ENCODE assay signal across 7 worm cellular contexts in genomic region chrIV:6839091-6839522, ce11.
TF ChIP-seq lines count a peak whose summit lies in the region.

No protein-coding gene starts in this region.

TF ChIP-seq in whole organism, L1 larva, 84 proteins besides CTCF, POLR2A, EP300 and RAD21 (continues in another document):
- TF ChIP-seq skn-1 (tag; optimal IDR thresholded peaks at IDR 0.05; lab: Kevin White, UChicago) (peak; percentile 60), sup-37 (GFP tag; optimal IDR thresholded peaks at IDR 0.05; lab: Kevin White, UChicago) (peak; percentile 33), zag-1 (tag; optimal IDR thresholded peaks at IDR 0.05; lab: Kevin White, UChicago) (peak; percentile 73), hpl-2 (GFP tag; optimal IDR thresholded peaks at IDR 0.05; lab: Kevin White, UChicago) (no peak), sptf-1 (tag; optimal IDR thresholded peaks at IDR 0.05; lab: Kevin White, UChicago) (no peak), efl-1 (optimal IDR thresholded peaks at IDR 0.05; lab: Kevin White, UChicago) (peak; percentile 72 to 74), efl-1 (GFP tag; optimal IDR thresholded peaks at IDR 0.05 in 1 of 2; lab: Kevin White, UChicago) (peak; percentile 40 to 90), nhr-76 (tag; optimal IDR thresholded peaks at IDR 0.05; lab: Kevin White, UChicago) (no peak), C34B4.2 (tag; optimal IDR thresholded peaks at IDR 0.05; lab: Kevin White, UChicago) (no peak), mab-9 (GFP tag; IDR thresholded peaks at IDR 0.05; lab: Robert Waterston, UW) (no peak; the same call in 1 of the 2 replicates), ztf-4 (tag; optimal IDR thresholded peaks at IDR 0.05; lab: Kevin White, UChicago) (peak; percentile 56), hlh-17 (GFP tag; optimal IDR thresholded peaks at IDR 0.05; lab: Kevin White, UChicago; ENCODE audit: borderline replicate concordance) (no peak), mef-2 (tag; optimal IDR thresholded peaks at IDR 0.05; lab: Kevin White, UChicago) (peak; percentile 15)

TF ChIP-seq in whole organism, L2 larva, 48 proteins besides CTCF, POLR2A, EP300 and RAD21 (continues in another document):
- TF ChIP-seq nhr-6 (tag; optimal IDR thresholded peaks at IDR 0.05; lab: Kevin White, UChicago): peak; percentile 79
- TF ChIP-seq unc-62 (GFP tag; optimal IDR thresholded peaks at IDR 0.05; lab: Kevin White, UChicago): peak; percentile 53
- TF ChIP-seq nhr-129 (tag; optimal IDR thresholded peaks at IDR 0.05; lab: Kevin White, UChicago): peak; percentile 77
- TF ChIP-seq nhr-25 (tag; optimal IDR thresholded peaks at IDR 0.05; lab: Kevin White, UChicago): no peak
- peak; percentile 82 for TF ChIP-seq Y55F3AM.14 (GFP tag; optimal IDR thresholded peaks at IDR 0.05; lab: Kevin White, UChicago)
- peak; percentile 15 for TF ChIP-seq ZK546.5 (tag; optimal IDR thresholded peaks at IDR 0.05; lab: Kevin White, UChicago)
- peak; percentile 41 for TF ChIP-seq blmp-1 (tag; optimal IDR thresholded peaks at IDR 0.05; lab: Kevin White, UChicago; ENCODE audit: insufficient read depth)
- no peak for TF ChIP-seq elt-1 (tag; optimal IDR thresholded peaks at IDR 0.05; lab: Kevin White, UChicago)
- TF ChIP-seq nhr-21 (tag; optimal IDR thresholded peaks at IDR 0.05; lab: Kevin White, UChicago): no peak
- TF ChIP-seq gmeb-1 (tag; optimal IDR thresholded peaks at IDR 0.05; lab: Kevin White, UChicago): peak; percentile 61
- TF ChIP-seq sma-3 (GFP tag; optimal IDR thresholded peaks at IDR 0.05; lab: Kevin White, UChicago): peak; percentile 61
- TF ChIP-seq lsy-2 (tag; optimal IDR thresholded peaks at IDR 0.05; lab: Kevin White, UChicago): peak; percentile 49 to 86
- peak; percentile 51 for TF ChIP-seq nhr-10 (tag; optimal IDR thresholded peaks at IDR 0.05; lab: Kevin White, UChicago)

TF ChIP-seq in whole organism, L3 larva, 47 proteins besides CTCF, POLR2A, EP300 and RAD21 (continues in another document):
- TF ChIP-seq nhr-67 (tag; optimal IDR thresholded peaks at IDR 0.05; lab: Kevin White, UChicago) (no peak), skn-1 (tag; optimal IDR thresholded peaks at IDR 0.05; lab: Kevin White, UChicago) (peak; percentile 74), ceh-82 (tag; optimal IDR thresholded peaks at IDR 0.05; lab: Kevin White, UChicago) (peak; percentile 41), egl-27 (tag; optimal IDR thresholded peaks at IDR 0.05; lab: Kevin White, UChicago) (peak; percentile 5), ceh-9 (tag; optimal IDR thresholded peaks at IDR 0.05; lab: Kevin White, UChicago) (no peak), nhr-43 (tag; optimal IDR thresholded peaks at IDR 0.05; lab: Kevin White, UChicago; ENCODE audit: poor library complexity, severe bottlenecking) (no peak), ceh-28 (tag; optimal IDR thresholded peaks at IDR 0.05; lab: Kevin White, UChicago) (peak; percentile 55), elt-3 (tag; optimal IDR thresholded peaks at IDR 0.05; lab: Kevin White, UChicago) (no peak), pha-4 (tag; optimal IDR thresholded peaks at IDR 0.05; lab: Kevin White, UChicago) (peak; percentile 83), zag-1 (tag; optimal IDR thresholded peaks at IDR 0.05; lab: Kevin White, UChicago) (peak; percentile 12), eor-1 (tag; optimal IDR thresholded peaks at IDR 0.05; lab: Kevin White, UChicago) (peak in 1 of 2 experiments; percentile 43), ztf-4 (tag; optimal IDR thresholded peaks at IDR 0.05; lab: Kevin White, UChicago) (no peak), lin-39 (tag; optimal IDR thresholded peaks at IDR 0.05; lab: Kevin White, UChicago) (peak; percentile 43)

TF ChIP-seq in whole organism, L4 larva, 104 proteins besides CTCF, POLR2A, EP300 and RAD21 (continues in another document):
- TF ChIP-seq T26A8.4 (GFP tag; IDR thresholded peaks at IDR 0.05; lab: Robert Waterston, UW) (no peak; the same call in none of the 2 replicates), mes-2 (tag; optimal IDR thresholded peaks at IDR 0.05; lab: Kevin White, UChicago; ENCODE audit: poor library complexity, severe bottlenecking) (peak; percentile 1), spr-1 (tag; optimal IDR thresholded peaks at IDR 0.05; lab: Kevin White, UChicago) (peak; percentile 40), arid-1 (GFP tag; conservative IDR thresholded peaks at IDR 0.05; lab: Robert Waterston, UW) (no peak), dve-1 (tag; optimal IDR thresholded peaks at IDR 0.05; lab: Kevin White, UChicago; ENCODE audit: insufficient read depth) (peak; percentile 93), ceh-20 (GFP tag; IDR thresholded peaks at IDR 0.05; lab: Robert Waterston, UW) (peak; percentile 79), zfp-3 (GFP tag; conservative IDR thresholded peaks at IDR 0.05; lab: Robert Waterston, UW) (no peak), nhr-28 (tag; optimal IDR thresholded peaks at IDR 0.05; lab: Kevin White, UChicago) (peak; percentile 67), F37D6.2 (tag; optimal IDR thresholded peaks at IDR 0.05; lab: Kevin White, UChicago) (peak; percentile 51), pqm-1 (tag; optimal IDR thresholded peaks at IDR 0.05; lab: Kevin White, UChicago) (peak; percentile 46), pha-4 (GFP tag; IDR thresholded peaks at IDR 0.05; lab: Robert Waterston, UW) (peak; percentile 54), pha-4 (tag; optimal IDR thresholded peaks at IDR 0.05; lab: Kevin White, UChicago) (peak; percentile 89), nhr-6 (tag; optimal IDR thresholded peaks at IDR 0.05; lab: Kevin White, UChicago) (peak; percentile 75)

TF ChIP-seq in whole organism, late embryonic, 69 proteins besides CTCF, POLR2A, EP300 and RAD21 (continues in another document):
- TF ChIP-seq ceh-18 (tag; optimal IDR thresholded peaks at IDR 0.05; lab: Kevin White, UChicago) (peak; percentile 83), nfya-1 (tag; optimal IDR thresholded peaks at IDR 0.05; lab: Kevin White, UChicago) (peak; percentile 52), pha-2 (tag; optimal IDR thresholded peaks at IDR 0.05; lab: Kevin White, UChicago) (no peak), ref-2 (tag; optimal IDR thresholded peaks at IDR 0.05; lab: Kevin White, UChicago) (no peak), hlh-8 (tag; optimal IDR thresholded peaks at IDR 0.05; lab: Kevin White, UChicago) (no peak), npax-4 (tag; optimal IDR thresholded peaks at IDR 0.05; lab: Kevin White, UChicago) (no peak), unc-86 (tag; optimal IDR thresholded peaks at IDR 0.05; lab: Kevin White, UChicago) (no peak), ceh-14 (tag; optimal IDR thresholded peaks at IDR 0.05; lab: Kevin White, UChicago) (peak; percentile 50), nhr-11 (tag; optimal IDR thresholded peaks at IDR 0.05; lab: Kevin White, UChicago) (no peak), ceh-34 (tag; optimal IDR thresholded peaks at IDR 0.05; lab: Kevin White, UChicago) (peak; percentile 29), ceh-31 (tag; optimal IDR thresholded peaks at IDR 0.05; lab: Kevin White, UChicago) (peak; percentile 64), C38D4.7 (GFP tag; optimal IDR thresholded peaks at IDR 0.05; lab: Kevin White, UChicago) (no peak), tbx-2 (tag; optimal IDR thresholded peaks at IDR 0.05; lab: Kevin White, UChicago) (peak; percentile 58), tbx-7 (tag; optimal IDR thresholded peaks at IDR 0.05; lab: Kevin White, UChicago) (no peak), ceh-45 (GFP tag; IDR thresholded peaks at IDR 0.05; lab: Robert Waterston, UW) (no peak)

TF ChIP-seq in whole organism, mixed stage, embryonic, 35 proteins besides CTCF, POLR2A, EP300 and RAD21:
- peak; percentile 77 for TF ChIP-seq unc-62 (GFP tag; optimal IDR thresholded peaks at IDR 0.05; lab: Kevin White, UChicago)
- peak; percentile 24 for TF ChIP-seq mep-1 (tag; optimal IDR thresholded peaks at IDR 0.05; lab: Kevin White, UChicago)
- TF ChIP-seq unc-120 (tag; optimal IDR thresholded peaks at IDR 0.05; lab: Kevin White, UChicago; ENCODE audit: poor library complexity, severe bottlenecking): peak; percentile 89
- no peak for TF ChIP-seq elt-1 (tag; optimal IDR thresholded peaks at IDR 0.05; lab: Kevin White, UChicago; ENCODE audit: borderline replicate concordance, insufficient read depth)
- no peak for TF ChIP-seq drap-1 (GFP tag; optimal IDR thresholded peaks at IDR 0.05; lab: Kevin White, UChicago)
- no peak for TF ChIP-seq bed-3 (GFP tag; optimal IDR thresholded peaks at IDR 0.05; lab: Kevin White, UChicago)
- TF ChIP-seq tbx-8 (GFP tag; optimal IDR thresholded peaks at IDR 0.05; lab: Kevin White, UChicago): no peak
- peak; percentile 76 for TF ChIP-seq ces-1 (GFP tag; optimal IDR thresholded peaks at IDR 0.05; lab: Kevin White, UChicago)
- TF ChIP-seq ceh-83 (GFP tag; optimal IDR thresholded peaks at IDR 0.05; lab: Kevin White, UChicago): no peak
- peak; percentile 22 for TF ChIP-seq hlh-1 (tag; optimal IDR thresholded peaks at IDR 0.05; lab: Kevin White, UChicago)
- TF ChIP-seq ham-2 (GFP tag; optimal IDR thresholded peaks at IDR 0.05; lab: Kevin White, UChicago): no peak
- no peak for TF ChIP-seq flh-1 (GFP tag; optimal IDR thresholded peaks at IDR 0.05; lab: Kevin White, UChicago)
- no peak for TF ChIP-seq cnd-1 (tag; optimal IDR thresholded peaks at IDR 0.05; lab: Kevin White, UChicago)
- TF ChIP-seq blmp-1 (tag; optimal IDR thresholded peaks at IDR 0.05; lab: Kevin White, UChicago): no peak
- peak; percentile 55 for TF ChIP-seq nhr-237 (tag; optimal IDR thresholded peaks at IDR 0.05; lab: Kevin White, UChicago)

TF ChIP-seq in whole organism, young adult, 124 proteins besides CTCF, POLR2A, EP300 and RAD21 (continues in another document):
- no peak for TF ChIP-seq unc-62 (GFP tag; optimal IDR thresholded peaks at IDR 0.05; lab: Kevin White, UChicago)
- no peak for TF ChIP-seq repo-1 (tag; optimal IDR thresholded peaks at IDR 0.05; lab: Kevin White, UChicago)
- peak; percentile 80 for TF ChIP-seq attf-5 (GFP tag; optimal IDR thresholded peaks at IDR 0.05; lab: Kevin White, UChicago)
- no peak for TF ChIP-seq F57A8.1 (GFP tag; optimal IDR thresholded peaks at IDR 0.05; lab: Kevin White, UChicago)
- no peak for TF ChIP-seq lag-1 (GFP tag; IDR thresholded peaks at IDR 0.05; lab: Robert Waterston, UW)
- TF ChIP-seq nhr-90 (tag; optimal IDR thresholded peaks at IDR 0.05; lab: Kevin White, UChicago): no peak
- TF ChIP-seq egrh-3 (GFP tag; IDR thresholded peaks at IDR 0.05; lab: Robert Waterston, UW): no peak
- no peak for TF ChIP-seq bed-2 (GFP tag; IDR thresholded peaks at IDR 0.05; lab: Robert Waterston, UW)
- peak; percentile 58 for TF ChIP-seq pha-4 (tag; optimal IDR thresholded peaks at IDR 0.05; lab: Kevin White, UChicago)
- TF ChIP-seq atf-7 (tag; optimal IDR thresholded peaks at IDR 0.05; lab: Kevin White, UChicago): peak; percentile 76
- TF ChIP-seq egl-18 (GFP tag; IDR thresholded peaks at IDR 0.05; lab: Robert Waterston, UW): no peak
- TF ChIP-seq snpc-3.4 (tag; optimal IDR thresholded peaks at IDR 0.05; lab: Kevin White, UChicago): no peak
- peak; percentile 21 for TF ChIP-seq ZK185.1 (tag; optimal IDR thresholded peaks at IDR 0.05; lab: Kevin White, UChicago; ENCODE audit: poor library complexity, severe bottlenecking)
- no peak for TF ChIP-seq F33H1.4 (GFP tag; IDR thresholded peaks at IDR 0.05; lab: Robert Waterston, UW)
- no peak for TF ChIP-seq F57C9.4 (tag; optimal IDR thresholded peaks at IDR 0.05; lab: Kevin White, UChicago)
- TF ChIP-seq akir-1 (GFP tag; optimal IDR thresholded peaks at IDR 0.05; lab: Kevin White, UChicago): no peak
- TF ChIP-seq F37B4.10 (GFP tag; IDR thresholded peaks at IDR 0.05; lab: Robert Waterston, UW): no peak
- no peak for TF ChIP-seq sdz-38 (tag; optimal IDR thresholded peaks at IDR 0.05; lab: Kevin White, UChicago)
- peak; percentile 83 for TF ChIP-seq lin-40 (tag; optimal IDR thresholded peaks at IDR 0.05; lab: Kevin White, UChicago)
